Fruit fly (Drosophila melanogaster): ENCODE results near the gene CG33644.

The CG33644 gene

DNA sequence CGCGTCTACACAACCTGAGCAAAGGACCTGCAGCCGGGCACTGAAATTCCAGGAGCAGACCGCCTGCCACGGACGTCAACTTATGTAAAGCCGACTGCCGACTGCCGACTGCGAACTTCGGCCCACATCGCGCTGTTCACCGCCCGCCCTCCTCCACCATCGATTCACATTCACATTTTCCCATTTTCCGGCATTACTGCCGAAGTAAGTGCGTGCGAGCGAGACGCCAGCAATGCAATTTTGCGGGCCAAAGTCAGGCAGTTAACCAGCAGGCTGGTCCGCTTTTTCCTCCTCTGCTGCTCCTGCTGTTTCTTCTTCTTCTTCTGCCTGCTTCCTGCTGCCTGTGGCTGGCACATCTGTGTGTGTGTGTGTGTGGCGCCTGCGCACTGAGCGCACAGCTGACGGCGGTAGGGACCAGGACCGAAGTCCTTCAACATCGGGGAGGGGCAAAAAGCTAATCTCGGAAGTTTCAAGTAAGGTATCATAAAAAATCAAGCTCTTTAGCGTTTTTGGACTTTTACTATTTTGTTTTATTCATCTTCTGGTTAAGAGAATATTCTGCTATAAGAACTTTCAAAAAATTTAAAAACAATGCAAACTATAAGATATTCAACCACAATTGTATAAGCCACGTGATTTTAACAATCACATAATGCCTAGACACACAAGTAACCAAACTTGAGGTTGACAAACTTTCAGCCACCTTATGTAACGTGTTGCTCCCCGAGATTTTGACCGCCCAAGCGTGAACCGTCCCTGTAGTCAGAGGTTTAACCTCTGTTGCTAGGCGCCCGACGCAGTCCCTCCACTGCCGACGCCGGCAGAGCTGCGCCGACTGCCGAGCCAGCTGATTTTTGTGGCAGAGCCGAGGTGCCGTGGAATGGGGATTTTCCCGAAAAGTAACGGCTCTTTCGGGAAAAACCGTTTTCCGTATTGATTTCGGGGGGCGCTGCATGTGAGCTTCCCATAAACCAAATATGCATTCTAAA, 16.1 kb downstream of the CG33644 start (continued):
- TF ChIP-seq CG14441 (GFP tag; IDR thresholded peaks at IDR 0.05) (no peak), esg (GFP tag; conservative IDR thresholded peaks at IDR 0.05) (peak; percentile 32; the same call in 1 of the 2 replicates), CG2875 (GFP tag; optimal IDR thresholded peaks at IDR 0.05) (peak; percentile 11), B-H1 (GFP tag; IDR thresholded peaks at IDR 0.05) (no peak), CG34224 (GFP tag; IDR thresholded peaks at IDR 0.05; ENCODE audit: partially characterized antibody) (no peak), Bdp1 (GFP tag; optimal IDR thresholded peaks at IDR 0.05) (no peak), corto (GFP tag; optimal IDR thresholded peaks at IDR 0.05) (no peak), knrl (GFP tag; IDR thresholded peaks at IDR 0.05; ENCODE audit: partially characterized antibody) (peak; percentile 37; the same call in 2 of the 3 replicates), CG30403 (GFP tag; optimal IDR thresholded peaks at IDR 0.05) (peak; percentile 77), Eip74EF (GFP tag; optimal IDR thresholded peaks at IDR 0.05) (no peak), lilli (GFP tag; optimal IDR thresholded peaks at IDR 0.05) (peak; percentile 67), CG17359 (tag; optimal IDR thresholded peaks at IDR 0.05) (no peak), CG32772 (GFP tag; IDR thresholded peaks at IDR 0.05) (no peak), CG16779 (GFP tag; IDR thresholded peaks at IDR 0.05) (no peak), row (GFP tag; IDR thresholded peaks at IDR 0.05) (peak; percentile 73), wor (GFP tag; IDR thresholded peaks at IDR 0.05) (no peak), CHES-1-like (GFP tag; optimal IDR thresholded peaks at IDR 0.05) (peak; percentile 27), CG18262 (tag; optimal IDR thresholded peaks at IDR 0.05) (peak; percentile 69), fd102C (GFP tag; optimal IDR thresholded peaks at IDR 0.05) (peak; percentile 35), gsb-n (tag; optimal IDR thresholded peaks at IDR 0.05) (no peak), bab2 (GFP tag; optimal IDR thresholded peaks at IDR 0.05) (peak; percentile 42), dati (GFP tag; IDR thresholded peaks at IDR 0.05) (no peak), nau (GFP tag; optimal IDR thresholded peaks at IDR 0.05) (peak; percentile 34), Atf3 (GFP tag; optimal IDR thresholded peaks at IDR 0.05) (no peak), CG6254 (GFP tag; optimal IDR thresholded peaks at IDR 0.05) (no peak), psq (GFP tag; optimal IDR thresholded peaks at IDR 0.05) (no peak), ap (GFP tag; IDR thresholded peaks at IDR 0.05) (no peak), zfh2 (GFP tag; optimal IDR thresholded peaks at IDR 0.05) (peak; percentile 51), CoRest (tag; optimal IDR thresholded peaks at IDR 0.05) (peak; percentile 53), toy (GFP tag; IDR thresholded peaks at IDR 0.05) (no peak), CG9727 (GFP tag; optimal IDR thresholded peaks at IDR 0.05) (peak; percentile 99), BtbVII (GFP tag; optimal IDR thresholded peaks at IDR 0.05) (no peak), sd (tag; optimal IDR thresholded peaks at IDR 0.05) (no peak), seq (GFP tag; IDR thresholded peaks at IDR 0.05) (no peak), BEAF-32 (GFP tag; optimal IDR thresholded peaks at IDR 0.05) (no peak), maf-S (GFP tag; optimal IDR thresholded peaks at IDR 0.05) (peak; percentile 54), CG10565 (GFP tag; optimal IDR thresholded peaks at IDR 0.05) (no peak), C15 (GFP tag; IDR thresholded peaks at IDR 0.05) (no peak), E2f2 (GFP tag; IDR thresholded peaks at IDR 0.05) (no peak), sqz (GFP tag; optimal IDR thresholded peaks at IDR 0.05) (no peak), Mes4 (GFP tag; optimal IDR thresholded peaks at IDR 0.05) (no peak), CG18011 (GFP tag; optimal IDR thresholded peaks at IDR 0.05) (no peak), CG8388 (GFP tag; optimal IDR thresholded peaks at IDR 0.05) (peak; percentile 11), Hr3 (GFP tag; optimal IDR thresholded peaks at IDR 0.05) (peak; percentile 33), NK7.1 (GFP tag; optimal IDR thresholded peaks at IDR 0.05) (no peak), CG13894 (tag; optimal IDR thresholded peaks at IDR 0.05) (peak; percentile 59), Oaz (GFP tag; IDR thresholded peaks at IDR 0.05) (no peak), Elba2 (GFP tag; optimal IDR thresholded peaks at IDR 0.05) (no peak), az2 (GFP tag; optimal IDR thresholded peaks at IDR 0.05) (peak; percentile 33)

Measured in whole organism, embryonic.